Worm (Caenorhabditis elegans) whole organism, L4/young adult: Measurements from ENCODE around the gene Y38H6C.15.

Source experiments
- W03F9.2 ChIP-seq: fragments of 150-350 bp; optimal IDR thresholded peaks from 2 replicates; lab custom pipeline; 2014; ENCODE audit warnings: missing biosample characterization, missing genetic modification characterization
- dao-5 ChIP-seq: sonication (generic microtip); optimal IDR thresholded peaks from 2 replicates; lab custom pipeline; 2016; ENCODE audit warnings: missing genotype, missing genetic modification characterization, moderate library complexity, missing compliant biosample characterization
- him-1 ChIP-seq: sonication (generic microtip); optimal IDR thresholded peaks from 2 replicates; lab custom pipeline; 2016; ENCODE audit warnings: missing genotype, missing genetic modification reagents, missing genetic modification characterization, missing compliant biosample characterization

- TF ChIP-seq dao-5 (tag; lab: Kevin White, UChicago) = no peak
- TF ChIP-seq W03F9.2 = no peak
- TF ChIP-seq him-1 (tag; lab: Kevin White, UChicago) = no peak
Measured at ce11 chrV:20518927-20519326, 17.2 kb downstream of the Y38H6C.15 start, which contains the start of gene Y38H6C.25.
